Fruit fly (Drosophila melanogaster) whole organism, embryonic: ENCODE results near the gene CG7332.

Experiments used
- Bteb2 ChIP-seq: fragments of 200-800 bp; sonication (Bioruptor generic); optimal IDR thresholded peaks from 2 replicates; lab custom pipeline; 2016; ENCODE audit warnings: missing biosample characterization, missing genetic modification characterization
- CG10267 ChIP-seq: fragments of 200-800 bp; sonication (Bioruptor generic); optimal IDR thresholded peaks from 2 replicates; lab custom pipeline; 2018; ENCODE audit warnings: missing biosample characterization, mild to moderate bottlenecking, missing genetic modification characterization, moderate library complexity
- CG10431 ChIP-seq: fragments of 200-800 bp; sonication (Bioruptor generic); optimal IDR thresholded peaks from 3 replicates; lab custom pipeline; 2018; ENCODE audit warnings: missing biosample characterization, mild to moderate bottlenecking, missing genetic modification characterization
- CG10959 ChIP-seq: fragments of 200-800 bp; sonication (Bioruptor generic); IDR thresholded peaks from 2 replicates; pipeline ENCODE4 v1.3.6; 2022; ENCODE audit warnings: missing biosample characterization, missing genetic modification characterization
- CG10979 ChIP-seq: fragments of 200-800 bp; sonication (Bioruptor generic); optimal IDR thresholded peaks from 2 replicates; lab custom pipeline; 2018; ENCODE audit warnings: missing biosample characterization, mild to moderate bottlenecking, missing genetic modification characterization, moderate library complexity
- CG11398 ChIP-seq: fragments of 200-800 bp; sonication (Bioruptor generic); optimal IDR thresholded peaks from 2 replicates; lab custom pipeline; 2016; ENCODE audit warnings: missing biosample characterization, missing genetic modification characterization
- CG11560 ChIP-seq: fragments of 200-800 bp; sonication (Bioruptor generic); IDR thresholded peaks from 3 replicates; pipeline ENCODE4 v1.3.6; 2022; ENCODE audit warnings: missing biosample characterization, missing genetic modification characterization
- CG15601 ChIP-seq: fragments of 200-800 bp; sonication (Bioruptor generic); optimal IDR thresholded peaks from 3 replicates; lab custom pipeline; 2019; ENCODE audit warnings: missing biosample characterization, mild to moderate bottlenecking, missing genetic modification characterization, moderate library complexity
- CG16779 ChIP-seq: fragments of 200-800 bp; sonication (Bioruptor generic); IDR thresholded peaks from 2 replicates; pipeline ENCODE4 v1.3.6; 2022; ENCODE audit warnings: missing biosample characterization, missing genetic modification characterization
- CG17612 ChIP-seq: fragments of 200-800 bp; sonication (Bioruptor generic); IDR thresholded peaks from 2 replicates; pipeline ENCODE4 v1.3.6; 2022; ENCODE audit warnings: missing biosample characterization, missing genetic modification characterization
- CG18619 ChIP-seq: fragments of 200-800 bp; sonication (Bioruptor generic); optimal IDR thresholded peaks from 3 replicates; lab custom pipeline; 2017; ENCODE audit warnings: missing biosample characterization, mild to moderate bottlenecking, missing genetic modification characterization
- CG2116 ChIP-seq: fragments of 200-800 bp; sonication (Bioruptor generic); optimal IDR thresholded peaks from 3 replicates; lab custom pipeline; 2018; ENCODE audit warnings: missing biosample characterization, mild to moderate bottlenecking, missing genetic modification characterization
- CG2199 ChIP-seq: fragments of 200-800 bp; sonication (Bioruptor generic); IDR thresholded peaks from 3 replicates; pipeline ENCODE4 v1.3.6; 2022; ENCODE audit warnings: missing biosample characterization, missing genetic modification characterization
- CG2875 ChIP-seq: fragments of 200-800 bp; sonication (Bioruptor generic); optimal IDR thresholded peaks from 2 replicates; lab custom pipeline; 2017; ENCODE audit warnings: missing biosample characterization, mild to moderate bottlenecking, missing genetic modification characterization, missing genetic modification reagents
- CG31388 ChIP-seq: fragments of 200-800 bp; sonication (Bioruptor generic); optimal IDR thresholded peaks from 2 replicates; lab custom pipeline; 2016; ENCODE audit warnings: missing biosample characterization, missing genetic modification characterization
- CG32772 ChIP-seq: fragments of 200-800 bp; sonication (Bioruptor generic); IDR thresholded peaks from 2 replicates; pipeline ENCODE4 v1.3.6; 2022; ENCODE audit warnings: missing biosample characterization, missing genetic modification characterization
- CG4424 ChIP-seq: fragments of 200-800 bp; sonication (Bioruptor generic); optimal IDR thresholded peaks from 3 replicates; lab custom pipeline; 2016; ENCODE audit warnings: missing biosample characterization, missing genetic modification characterization
- CG4617 ChIP-seq: fragments of 200-800 bp; sonication (Bioruptor generic); optimal IDR thresholded peaks from 3 replicates; lab custom pipeline; 2016; ENCODE audit warnings: missing biosample characterization, missing genetic modification characterization, borderline replicate concordance
- CG5245 ChIP-seq: fragments of 200-800 bp; sonication (Bioruptor generic); optimal IDR thresholded peaks from 3 replicates; lab custom pipeline; 2016; ENCODE audit warnings: missing biosample characterization, missing genetic modification characterization
- CG7556 ChIP-seq: fragments of 200-800 bp; sonication (Bioruptor generic); optimal IDR thresholded peaks from 2 replicates; lab custom pipeline; 2017; ENCODE audit warnings: missing biosample characterization, mild to moderate bottlenecking, missing genetic modification characterization
- CG8924 ChIP-seq: fragments of 200-800 bp; optimal IDR thresholded peaks from 3 replicates; lab custom pipeline; 2019; ENCODE audit warnings: missing biosample characterization, mild to moderate bottlenecking, missing genetic modification characterization, moderate library complexity
- CG8944 ChIP-seq: fragments of 200-800 bp; sonication (Bioruptor generic); optimal IDR thresholded peaks from 3 replicates; lab custom pipeline; 2016; ENCODE audit warnings: missing biosample characterization, missing genetic modification characterization
- Dip3 ChIP-seq: fragments of 200-800 bp; sonication (Bioruptor generic); optimal IDR thresholded peaks from 3 replicates; lab custom pipeline; 2016; ENCODE audit warnings: missing biosample characterization, missing genetic modification characterization
- GATAe ChIP-seq: fragments of 200-800 bp; sonication (Bioruptor generic); conservative IDR thresholded peaks from 2 replicates; pipeline ENCODE4 v1.3.6; 2022; ENCODE audit warnings: missing biosample characterization, missing genetic modification characterization
- HHEX ChIP-seq: fragments of 200-800 bp; sonication (Bioruptor generic); optimal IDR thresholded peaks from 3 replicates; lab custom pipeline; 2017; ENCODE audit warnings: missing biosample characterization, mild to moderate bottlenecking, missing genetic modification characterization, missing genetic modification reagents
- Hmx ChIP-seq: fragments of 200-800 bp; sonication (Bioruptor generic); optimal IDR thresholded peaks from 2 replicates; lab custom pipeline; 2016; ENCODE audit warnings: missing biosample characterization, missing genetic modification characterization
- Hr78 ChIP-seq, 2 experiments: fragments of 200-800 bp in 1 of 2; fragments of >200 bp in 1 of 2; sonication (Bioruptor generic) in 1 of 2; optimal IDR thresholded peaks; 2 replicates each; lab custom pipeline; 2017 to 2019; ENCODE audit warnings: missing biosample characterization in 2 of 2, missing genetic modification characterization in 2 of 2, mild to moderate bottlenecking in 1 of 2, moderate library complexity in 1 of 2
- YL-1 ChIP-seq: fragments of 200-800 bp; sonication (Bioruptor generic); optimal IDR thresholded peaks from 3 replicates; lab custom pipeline; 2017; ENCODE audit warnings: missing biosample characterization, mild to moderate bottlenecking, missing genetic modification characterization
- al ChIP-seq: fragments of 200-800 bp; sonication (Bioruptor generic); IDR thresholded peaks from 2 replicates; pipeline ENCODE4 v1.3.6; 2022; ENCODE audit warnings: missing biosample characterization, missing genetic modification characterization
- bbx ChIP-seq: fragments of 200-800 bp; sonication (Bioruptor generic); IDR thresholded peaks from 2 replicates; pipeline ENCODE4 v1.3.6; 2022; ENCODE audit warnings: missing biosample characterization, missing genetic modification characterization; ENCODE audit not compliant: partially characterized antibody
- btn ChIP-seq: fragments of 200-800 bp; sonication (Bioruptor generic); optimal IDR thresholded peaks from 2 replicates; lab custom pipeline; 2016; ENCODE audit warnings: missing biosample characterization, missing genetic modification characterization
- cg ChIP-seq: fragments of 200-800 bp; sonication (Bioruptor generic); optimal IDR thresholded peaks from 3 replicates; lab custom pipeline; 2019; ENCODE audit warnings: missing biosample characterization, mild to moderate bottlenecking, missing genetic modification characterization, moderate library complexity
- chn ChIP-seq: fragments of 200-800 bp; sonication (Bioruptor generic); optimal IDR thresholded peaks from 2 replicates; lab custom pipeline; 2016; ENCODE audit warnings: missing biosample characterization, missing genetic modification characterization
- croc ChIP-seq: fragments of 200-800 bp; sonication (Bioruptor generic); conservative IDR thresholded peaks from 3 replicates; pipeline ENCODE4 v1.3.6; 2022; ENCODE audit warnings: missing biosample characterization, missing genetic modification characterization
- dmrt99B ChIP-seq: fragments of 200-800 bp; sonication (Bioruptor generic); optimal IDR thresholded peaks from 2 replicates; lab custom pipeline; 2018; ENCODE audit warnings: missing biosample characterization, mild to moderate bottlenecking, missing genetic modification characterization, moderate library complexity
- fd96Cb ChIP-seq: fragments of 200-800 bp; sonication (Bioruptor generic); optimal IDR thresholded peaks from 2 replicates; lab custom pipeline; 2018; ENCODE audit warnings: missing biosample characterization, mild to moderate bottlenecking, missing genetic modification characterization, moderate library complexity
- gcm ChIP-seq: fragments of 200-800 bp; sonication (Bioruptor generic); optimal IDR thresholded peaks from 2 replicates; lab custom pipeline; 2019; ENCODE audit warnings: missing biosample characterization, mild to moderate bottlenecking, missing genetic modification characterization, moderate library complexity
- gt ChIP-seq: fragments of 200-800 bp; sonication (Bioruptor generic); IDR thresholded peaks from 2 replicates; pipeline ENCODE4 v1.3.6; 2022; ENCODE audit warnings: missing biosample characterization, missing genetic modification characterization
- ham ChIP-seq: fragments of 200-800 bp; sonication (Bioruptor generic); IDR thresholded peaks from 2 replicates; pipeline ENCODE4 v1.3.6; 2022; ENCODE audit warnings: missing biosample characterization, missing genetic modification characterization
- knrl ChIP-seq: fragments of 200-800 bp; sonication (Bioruptor generic); IDR thresholded peaks from 3 replicates; pipeline ENCODE4 v1.3.6; 2022; ENCODE audit warnings: missing biosample characterization, missing genetic modification characterization; ENCODE audit not compliant: partially characterized antibody
- lola ChIP-seq, 3 experiments: fragments of >200 bp in 2 of 3; fragments of 200-800 bp in 1 of 3; sonication (Bioruptor generic) in 1 of 3; optimal IDR thresholded peaks; 2 replicates each; lab custom pipeline; 2017 to 2019; ENCODE audit warnings: missing biosample characterization in 3 of 3, missing genetic modification characterization in 3 of 3, mild to moderate bottlenecking in 1 of 3, moderate library complexity in 1 of 3
- pzg ChIP-seq: fragments of 200-800 bp; sonication (Bioruptor generic); optimal IDR thresholded peaks from 3 replicates; lab custom pipeline; 2018; ENCODE audit warnings: missing biosample characterization, mild to moderate bottlenecking, missing genetic modification characterization, moderate library complexity
- row ChIP-seq: fragments of 200-800 bp; sonication (Bioruptor generic); IDR thresholded peaks from 3 replicates; pipeline ENCODE4 v1.3.6; 2022; ENCODE audit warnings: missing biosample characterization, missing genetic modification characterization
- unc-4 ChIP-seq: fragments of 200-800 bp; sonication (Bioruptor generic); IDR thresholded peaks from 2 replicates; pipeline ENCODE4 v1.3.6; 2022; ENCODE audit warnings: missing biosample characterization, missing genetic modification characterization; ENCODE audit not compliant: partially characterized antibody
- unpg ChIP-seq: fragments of 200-800 bp; sonication (Bioruptor generic); optimal IDR thresholded peaks from 3 replicates; lab custom pipeline; 2018; ENCODE audit warnings: missing biosample characterization, mild to moderate bottlenecking, missing genetic modification characterization, moderate library complexity
- wor ChIP-seq: fragments of 200-800 bp; sonication (Bioruptor generic); IDR thresholded peaks from 2 replicates; pipeline ENCODE4 v1.3.6; 2022; ENCODE audit warnings: missing biosample characterization, missing genetic modification characterization
- zen2 ChIP-seq: fragments of 200-800 bp; sonication (Bioruptor generic); IDR thresholded peaks from 3 replicates; pipeline ENCODE4 v1.3.6; 2022; ENCODE audit warnings: missing biosample characterization, missing genetic modification characterization; ENCODE audit not compliant: partially characterized antibody

CG7332 gene

dm6 chrX:18843229-18844033, 40.9 kb upstream of the CG7332 start, which contains the start of gene htk (continued):
- TF ChIP-seq HHEX (GFP tag; lab: Kevin White, UChicago) (peak; percentile 53), CG8944 (GFP tag; lab: Kevin White, UChicago) (peak; percentile 75), CG10959 (GFP tag; lab: Robert Waterston, UW) (peak; percentile 60; the same call in 1 of the 2 replicates), al (peak; percentile 40; the same call in 1 of the 2 replicates), CG16779 (GFP tag; lab: Robert Waterston, UW) (no peak), bbx (GFP tag; lab: Robert Waterston, UW) (peak; percentile 96), unc-4 (GFP tag; lab: Robert Waterston, UW) (peak; percentile 93), unpg (GFP tag; lab: Kevin White, UChicago) (peak; percentile 56), Hr78 (GFP tag; optimal IDR thresholded peaks at IDR 0.05; lab: Kevin White, UChicago) (no peak), YL-1 (peak; percentile 74), CG4424 (peak; percentile 53), GATAe (no peak), CG31388 (GFP tag; lab: Kevin White, UChicago) (peak; percentile 41), dmrt99B (tag; lab: Kevin White, UChicago) (peak; percentile 46), gcm (GFP tag; lab: Kevin White, UChicago) (no peak), CG2875 (GFP tag; lab: Kevin White, UChicago) (peak; percentile 49), CG32772 (GFP tag; lab: Robert Waterston, UW) (peak; percentile 39; the same call in 1 of the 2 replicates), CG10979 (peak; percentile 88), CG11560 (tag; lab: Robert Waterston, UW) (peak; percentile 81), CG8924 (peak; percentile 11), CG5245 (peak; percentile 83), croc (GFP tag; lab: Robert Waterston, UW) (0 out of 3 replicates have a peak, but pooled peaks have one; percentile 14), CG10267 (tag; lab: Kevin White, UChicago) (peak; percentile 74), CG10431 (GFP tag; lab: Kevin White, UChicago) (no peak), CG18619 (peak; percentile 45), btn (GFP tag; lab: Kevin White, UChicago) (peak; percentile 23), CG4617 (peak; percentile 78), CG7556 (peak; percentile 21), cg (GFP tag; lab: Kevin White, UChicago) (no peak), ham (GFP tag; lab: Robert Waterston, UW) (no peak), pzg (peak; percentile 94), knrl (peak; percentile 87), row (peak; percentile 58; the same call in 2 of the 3 replicates)

- TF ChIP-seq CG31388 (GFP tag; lab: Kevin White, UChicago) (peak; percentile 54), CG17612 (GFP tag; lab: Robert Waterston, UW) (0 out of 2 replicates have a peak, but pooled peaks have one; percentile 51), CG15601 (tag; lab: Kevin White, UChicago) (peak; percentile 76), lola (GFP tag; optimal IDR thresholded peaks at IDR 0.05; lab: Kevin White, UChicago) (peak in 1 of 3 experiments; percentile 82), unpg (GFP tag; lab: Kevin White, UChicago) (peak; percentile 84), wor (peak; percentile 66), Dip3 (peak; percentile 73), fd96Cb (tag; lab: Kevin White, UChicago) (peak; percentile 86), zen2 (GFP tag; lab: Robert Waterston, UW) (peak; percentile 58; the same call in 2 of the 3 replicates), chn (GFP tag; lab: Kevin White, UChicago) (peak; percentile 69), CG2116 (GFP tag; lab: Kevin White, UChicago) (peak; percentile 48), CG11398 (GFP tag; lab: Kevin White, UChicago) (peak; percentile 13), gt (GFP tag; lab: Robert Waterston, UW) (no peak; the same call in 1 of the 2 replicates), Hmx (GFP tag; lab: Kevin White, UChicago) (peak; percentile 57), Bteb2 (GFP tag; lab: Kevin White, UChicago) (peak; percentile 76), CG2199 (GFP tag; lab: Robert Waterston, UW) (no peak)
Measured at dm6 chrX:18848338-18849021, 35.8 kb upstream of the CG7332 start, which contains the start of gene shop. shop (minus strand) TSS chrX:18848566.
